Fruit fly (Drosophila melanogaster) ovary, adult (tissue): ENCODE data around the gene tut.
A peak's percentile ranks its signal among the peaks of the same experiment; 100 is the strongest.

Source experiments
- CG17801 ChIP-seq: fragments of 200-800 bp; optimal IDR thresholded peaks from 2 replicates; lab custom pipeline; 2019; ENCODE audit warnings: missing biosample characterization, mild to moderate bottlenecking, missing genetic modification characterization, moderate library complexity; ENCODE audit not compliant: partially characterized antibody

Gene tut

DNA sequence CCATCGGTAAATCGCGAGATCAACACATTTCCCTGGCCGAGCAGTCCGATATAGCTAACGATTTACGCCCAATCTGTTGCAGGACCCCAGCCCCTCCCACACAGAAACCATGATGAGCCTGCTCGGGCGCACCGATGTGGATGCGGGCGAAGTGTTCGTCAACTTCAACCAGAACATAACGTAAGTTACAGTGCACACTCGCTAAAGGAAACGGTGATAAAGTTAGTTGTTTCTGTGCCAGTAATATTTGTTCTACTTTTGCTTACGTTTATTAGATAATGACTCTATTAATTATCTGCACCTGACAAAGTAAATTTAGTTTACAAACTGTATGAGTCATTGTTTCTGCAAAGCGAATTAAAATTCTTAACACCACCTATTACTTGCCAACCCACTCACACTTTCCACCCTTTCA lies 23.1 kb downstream of the tut start:
- TF ChIP-seq CG17801 (GFP tag; lab: Kevin White, UChicago) = no peak

DNA sequence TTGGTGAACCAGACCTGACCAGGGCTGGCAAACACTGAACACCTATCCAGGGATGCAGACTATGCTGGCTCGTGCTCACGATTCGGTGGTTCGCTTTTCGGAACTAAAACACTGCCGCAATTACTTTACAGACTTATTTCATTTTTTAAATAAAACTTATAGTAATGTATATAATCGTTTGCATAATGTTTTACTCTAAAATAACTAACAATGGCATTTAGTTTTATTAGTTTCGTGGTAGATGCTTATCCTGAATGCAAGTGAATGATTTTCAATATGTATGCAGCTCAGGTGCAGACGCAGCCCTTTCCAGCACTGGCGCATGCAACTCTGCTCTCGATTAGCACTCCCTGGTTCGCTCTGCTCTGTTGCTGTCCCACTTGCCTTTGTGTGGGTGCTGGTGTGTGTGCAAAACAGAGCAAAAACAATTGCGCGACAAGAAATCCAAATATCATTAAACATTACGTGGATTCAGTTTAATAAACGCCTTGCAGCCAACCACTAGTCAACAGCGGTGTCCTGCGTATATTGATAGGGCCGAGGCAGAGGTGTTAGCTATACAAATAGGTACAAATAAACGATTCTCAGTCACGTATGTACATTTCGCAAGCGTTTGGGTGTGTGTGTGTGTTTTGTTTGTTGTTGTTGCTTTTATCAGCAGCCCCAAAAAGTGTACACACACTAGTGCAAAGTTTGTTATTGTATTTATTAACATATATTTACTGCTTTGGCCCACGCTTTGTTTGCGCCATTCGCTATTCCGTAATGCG lies 23.7 kb downstream of the tut start, which contains the start of the genes ERR and Atg18a:
TSS of gene ERR (minus strand) at position 45 of the 770 bp plus-strand sequence.
TSS of gene Atg18a (plus strand) at position 231 of the 770 bp plus-strand sequence.
- TF ChIP-seq CG17801 (GFP tag; lab: Kevin White, UChicago) = peak; percentile 78

DNA sequence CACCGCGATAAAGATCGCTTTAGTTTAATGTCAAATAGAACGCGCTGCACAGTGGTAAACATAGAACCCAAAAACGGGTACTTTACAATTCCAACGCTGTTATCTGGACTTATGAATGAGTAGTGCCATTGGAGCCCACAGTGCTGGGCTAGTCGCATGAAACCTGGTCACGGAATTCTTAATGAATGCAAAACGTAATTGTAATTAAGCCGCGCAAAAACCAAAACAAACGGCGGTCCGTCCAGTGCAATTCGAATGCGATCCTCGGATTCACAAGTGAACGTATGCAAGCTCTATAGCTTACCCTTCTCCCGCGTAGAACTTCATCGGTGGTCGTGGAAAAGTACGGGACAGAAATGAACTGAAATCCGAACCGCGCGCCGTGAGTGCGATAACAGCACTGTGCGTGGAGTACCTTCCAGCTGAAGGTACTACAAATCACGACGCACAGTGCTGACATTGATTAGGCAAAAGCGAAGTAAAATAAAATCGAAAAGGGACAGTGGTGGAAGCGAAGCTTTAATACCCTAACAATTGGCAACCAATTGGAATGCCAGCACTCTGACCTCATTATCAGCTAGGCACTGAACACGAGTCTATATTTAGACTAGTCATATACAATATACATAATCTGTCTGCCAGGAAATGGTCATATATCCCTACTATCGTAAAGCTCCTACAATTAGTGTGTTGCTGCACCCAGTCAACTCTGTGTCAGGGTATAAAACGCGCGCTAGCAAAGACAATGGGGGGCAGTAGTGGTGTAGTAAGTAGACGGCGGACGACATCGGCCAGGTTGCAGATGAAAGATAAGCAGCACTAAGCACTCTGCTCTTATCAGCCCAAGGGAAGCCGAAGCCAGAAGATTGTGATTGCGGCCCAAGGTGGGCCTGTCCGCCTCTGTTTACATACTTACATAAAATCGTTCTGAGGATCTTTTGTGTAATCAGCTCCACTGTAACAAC lies 25.0 kb downstream of the tut start:
- no peak for TF ChIP-seq CG17801 (GFP tag; lab: Kevin White, UChicago)

DNA sequence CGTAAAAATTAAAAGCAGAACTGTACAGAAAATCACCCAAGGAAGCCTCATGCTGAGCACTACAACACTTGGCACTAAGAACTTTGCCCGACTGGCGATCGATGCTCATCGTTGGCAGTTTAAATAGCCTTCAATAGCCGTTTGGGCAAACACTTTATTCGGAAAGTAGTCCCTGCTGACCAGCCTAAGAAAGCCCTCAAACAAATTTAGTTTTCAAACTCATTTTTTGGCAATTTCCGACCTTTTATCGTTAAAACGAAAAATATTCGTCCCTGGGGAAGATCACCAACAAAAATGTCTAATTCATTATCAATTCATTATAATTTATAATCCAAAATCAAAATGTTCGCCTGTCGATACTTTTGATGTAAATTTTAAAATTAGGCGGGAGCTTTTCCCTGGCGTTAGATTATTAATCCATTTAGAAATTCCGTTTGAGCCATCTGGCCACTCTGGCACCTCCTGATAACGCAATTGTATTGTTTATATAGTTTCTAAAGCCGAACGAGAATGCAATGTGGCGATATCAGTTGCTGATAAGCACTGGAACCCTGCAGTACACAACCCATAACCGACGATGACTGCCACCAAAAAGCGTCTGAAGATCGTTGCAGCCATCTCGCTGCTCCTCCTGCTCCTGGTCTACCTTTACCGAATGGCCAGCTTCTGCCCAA lies 29.9 kb downstream of the tut start, which contains the start of the genes mthl7 and Uxs:
TSS of gene mthl7 (minus strand) at position 51 of the 674 bp plus-strand sequence.
TSS of gene Uxs (plus strand) at position 460 of the 674 bp plus-strand sequence.
- TF ChIP-seq CG17801 (GFP tag; lab: Kevin White, UChicago) = no peak

DNA sequence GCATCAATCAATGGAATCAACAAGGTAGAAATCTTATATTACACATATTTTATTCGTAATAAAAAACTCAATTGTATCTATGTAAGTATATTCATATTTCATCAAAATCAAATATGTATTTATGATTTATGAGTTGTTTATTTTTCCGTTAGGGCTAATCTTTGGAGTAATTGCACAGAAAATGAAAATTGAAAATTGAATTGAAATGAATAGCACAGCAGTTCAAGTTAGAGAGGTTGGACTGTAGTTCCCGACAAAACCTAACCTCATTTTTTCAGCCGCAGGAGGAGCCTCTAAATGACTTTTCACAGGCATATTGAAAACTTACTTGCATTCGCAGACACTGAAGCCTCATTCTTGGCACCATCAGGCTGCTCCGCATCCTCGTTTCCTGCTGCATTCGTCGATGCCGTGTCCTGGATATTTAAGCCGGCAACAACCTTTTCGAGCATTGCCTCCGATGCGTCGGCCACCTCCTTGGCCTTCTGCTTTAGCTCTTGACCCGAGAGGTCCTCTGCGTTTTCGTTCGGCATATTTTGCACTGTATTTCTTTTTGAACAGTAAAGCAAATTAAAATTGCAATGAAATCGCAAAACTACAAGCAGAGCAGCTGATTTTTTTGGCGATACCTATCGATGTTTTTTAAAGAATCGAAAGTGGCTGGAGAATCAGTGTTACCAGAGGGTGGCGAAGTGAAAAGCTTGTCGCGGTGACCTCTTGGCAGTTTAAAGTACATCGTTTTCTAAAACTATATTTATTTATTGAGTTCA lies 32.6 kb downstream of the tut start, which contains the start of gene Nmt:
TSS of gene Nmt (minus strand) at position 635 of the 770 bp plus-strand sequence.
- no peak for TF ChIP-seq CG17801 (GFP tag; lab: Kevin White, UChicago)

DNA sequence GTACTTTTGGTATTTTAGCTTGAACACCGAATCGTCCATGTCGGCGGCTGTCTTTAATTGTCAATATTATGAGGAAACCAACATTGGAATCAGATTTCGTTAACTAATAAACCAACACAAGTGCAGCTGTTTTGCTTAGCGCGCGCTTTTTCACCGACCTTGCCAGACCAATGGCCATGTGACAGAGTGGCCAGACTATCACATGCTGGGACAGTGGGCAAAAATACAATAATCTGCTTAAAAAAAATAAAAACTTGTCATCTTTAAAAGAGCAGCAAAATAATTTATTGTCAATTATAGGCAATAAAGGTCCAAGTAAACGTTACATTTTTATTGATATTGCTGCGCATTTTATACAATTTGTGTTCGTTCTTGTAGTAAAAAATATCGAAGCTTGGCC lies 34.7 kb downstream of the tut start, which contains the start of gene RecQ4:
TSS of gene RecQ4 (minus strand) at position 161 of the 400 bp plus-strand sequence.
- no peak for TF ChIP-seq CG17801 (GFP tag; lab: Kevin White, UChicago)

DNA sequence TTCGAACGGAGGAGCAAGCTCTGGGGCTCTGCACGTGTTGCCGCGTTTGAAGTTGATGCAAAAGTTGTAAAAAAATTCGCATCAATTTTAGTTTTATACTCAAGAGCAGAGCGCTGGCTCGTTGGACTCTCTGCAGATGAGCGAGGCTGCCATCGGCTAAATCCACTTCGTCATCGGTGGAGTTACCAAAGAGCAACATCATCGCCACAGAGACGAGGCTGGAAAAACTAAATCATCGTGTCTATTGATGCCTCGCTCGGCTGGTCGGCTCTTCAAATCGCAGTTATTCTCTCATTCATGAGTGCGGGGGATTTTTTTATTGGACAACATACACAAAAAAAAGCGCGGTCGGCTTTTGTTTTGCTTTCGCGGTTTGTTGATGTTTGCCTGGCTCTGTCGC lies 45.1 kb downstream of the tut start, which contains the start of gene CG13675:
TSS of gene CG13675 (minus strand) at position 83 of the 400 bp plus-strand sequence.
- no peak for TF ChIP-seq CG17801 (GFP tag; lab: Kevin White, UChicago)

DNA sequence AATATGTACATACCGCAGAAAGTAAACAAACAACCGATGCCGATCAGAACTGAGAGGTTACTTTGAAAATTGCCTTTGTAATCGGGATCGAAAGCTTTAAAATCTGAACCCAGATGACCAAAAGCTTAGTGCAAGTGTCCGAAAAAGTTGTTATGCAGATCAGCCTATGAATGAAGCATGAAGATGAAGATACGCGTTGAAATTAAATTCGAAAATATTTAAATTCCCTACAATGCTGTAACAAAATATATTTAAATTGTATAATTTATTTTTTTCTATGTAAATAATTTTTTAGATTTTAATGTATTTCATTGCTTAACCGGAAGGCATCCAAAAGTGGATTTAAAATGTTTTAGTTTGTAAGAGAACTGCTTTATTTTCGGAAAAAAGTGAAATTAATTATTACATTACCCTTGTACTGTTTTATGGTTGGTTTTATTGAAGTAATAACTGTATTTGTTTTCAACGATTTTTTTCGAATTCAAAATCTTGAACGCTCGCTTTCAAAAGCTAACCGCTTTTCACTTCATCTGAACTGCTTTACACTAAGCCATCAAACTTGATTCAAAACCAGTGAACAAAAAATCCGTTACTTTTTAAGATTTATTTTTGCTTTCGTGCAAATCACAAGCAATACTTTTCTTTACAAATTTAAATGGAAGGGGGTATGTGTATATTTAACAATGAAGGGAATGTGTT lies 50.7 kb downstream of the tut start, which contains the start of gene CG43886:
TSS of gene CG43886 (minus strand) at position 51 of the 699 bp plus-strand sequence.
- no peak for TF ChIP-seq CG17801 (GFP tag; lab: Kevin White, UChicago)
